Worm (Caenorhabditis elegans) whole organism, L4 larva: Measurements from ENCODE around the gene Y67D2.5.

Experiments used
- F44E2.7 ChIP-seq: fragments of 200-800 bp; sonication (Bioruptor generic); IDR thresholded peaks from 2 replicates; pipeline ENCODE4 v2.1.2; 2022; ENCODE audit warnings: missing genetic modification characterization, missing compliant biosample characterization
- F49E8.2 ChIP-seq: sonication (generic microtip); optimal IDR thresholded peaks from 2 replicates; lab custom pipeline; 2016; ENCODE audit warnings: missing compliant biosample characterization, mild to moderate bottlenecking, missing genetic modification characterization, borderline replicate concordance
- T26A8.4 ChIP-seq: fragments of 200-800 bp; sonication (Bioruptor generic); IDR thresholded peaks from 2 replicates; pipeline ENCODE4 v1.3.6; 2022; ENCODE audit warnings: missing genetic modification characterization, missing compliant biosample characterization
- Y48G9A.11 ChIP-seq: fragments of 200-800 bp; sonication (Bioruptor generic); IDR thresholded peaks from 2 replicates; pipeline ENCODE4 v1.3.6; 2022; ENCODE audit warnings: missing genetic modification reagents, missing genetic modification characterization, missing compliant biosample characterization
- aly-2 ChIP-seq: sonication (generic microtip); optimal IDR thresholded peaks from 2 replicates; lab custom pipeline; 2018; ENCODE audit warnings: missing biosample characterization, missing genetic modification characterization
- ama-1 ChIP-seq: fragments of 150-350 bp; optimal IDR thresholded peaks from 2 replicates; lab custom pipeline; 2014; ENCODE audit warnings: inconsistent platforms, mixed read lengths
- ceh-28 ChIP-seq: fragments of 150-350 bp; optimal IDR thresholded peaks from 2 replicates; lab custom pipeline; 2014; ENCODE audit warnings: missing biosample characterization, missing genetic modification reagents, missing genetic modification characterization
- ceh-32 ChIP-seq: sonication (generic microtip); optimal IDR thresholded peaks from 2 replicates; lab custom pipeline; 2016; ENCODE audit warnings: mild to moderate bottlenecking, missing genetic modification characterization, missing compliant biosample characterization; ENCODE audit not compliant: poor library complexity
- ceh-62 ChIP-seq: sonication (generic microtip); optimal IDR thresholded peaks from 2 replicates; lab custom pipeline; 2017; ENCODE audit warnings: missing biosample characterization, missing genetic modification characterization
- ceh-82 ChIP-seq: sonication (generic microtip); optimal IDR thresholded peaks from 2 replicates; lab custom pipeline; 2017; ENCODE audit warnings: missing biosample characterization, missing genetic modification characterization
- ces-1 ChIP-seq: fragments of 150-350 bp; sonication (generic microtip); optimal IDR thresholded peaks from 4 replicates; lab custom pipeline; 2014; ENCODE audit warnings: missing biosample characterization, missing genetic modification reagents, missing genetic modification characterization
- cey-2 ChIP-seq: sonication (generic microtip); optimal IDR thresholded peaks from 3 replicates; lab custom pipeline; 2017; ENCODE audit warnings: missing genetic modification characterization, mild to moderate bottlenecking, missing compliant biosample characterization, antibody characterized with exemption, borderline replicate concordance; ENCODE audit not compliant: insufficient read depth
- daf-16 ChIP-seq, 3 experiments: sonication (generic microtip); optimal IDR thresholded peaks; 2 replicates each; lab custom pipeline; 2016 to 2017; ENCODE audit warnings: missing genetic modification characterization in 3 of 3, missing genetic modification reagents in 3 of 3, mild to moderate bottlenecking in 2 of 3, missing compliant biosample characterization in 2 of 3, missing biosample characterization in 1 of 3, moderate library complexity in 1 of 3
- daf-8 ChIP-seq: fragments of 200-800 bp; sonication (Bioruptor generic); IDR thresholded peaks from 2 replicates; pipeline ENCODE4 v1.3.6; 2022; ENCODE audit warnings: missing genetic modification characterization, missing compliant biosample characterization
- dmd-6 ChIP-seq: fragments of 200-800 bp; sonication (Bioruptor generic); IDR thresholded peaks from 2 replicates; pipeline ENCODE4 v1.3.6; 2022; ENCODE audit warnings: missing genetic modification reagents, missing genetic modification characterization, missing compliant biosample characterization
- dmd-8 ChIP-seq: fragments of 200-800 bp; sonication (Bioruptor generic); IDR thresholded peaks from 2 replicates; pipeline ENCODE4 v1.3.6; 2022; ENCODE audit warnings: missing genetic modification characterization, missing compliant biosample characterization
- dmd-9 ChIP-seq: fragments of 200-800 bp; sonication (Bioruptor generic); IDR thresholded peaks from 2 replicates; pipeline ENCODE4 v1.3.6; 2022; ENCODE audit warnings: missing genetic modification reagents, missing genetic modification characterization, missing compliant biosample characterization
- dpl-1 ChIP-seq: fragments of 150-350 bp; optimal IDR thresholded peaks from 2 replicates; lab custom pipeline; 2014; ENCODE audit warnings: missing biosample characterization, missing genetic modification reagents, missing genetic modification characterization
- hif-1 ChIP-seq, 2 experiments: sonication (generic microtip); optimal IDR thresholded peaks; 2 replicates each; lab custom pipeline; 2016 to 2017; ENCODE audit warnings: missing compliant biosample characterization in 2 of 2, missing genetic modification characterization in 2 of 2, missing genetic modification reagents in 2 of 2, missing genotype in 2 of 2, mild to moderate bottlenecking in 1 of 2
- lim-7 ChIP-seq: fragments of 200-800 bp; sonication (Bioruptor generic); IDR thresholded peaks from 2 replicates; pipeline ENCODE4 v1.3.6; 2022; ENCODE audit warnings: missing genetic modification characterization, missing compliant biosample characterization
- lin-15B ChIP-seq: fragments of 150-350 bp; sonication (generic microtip); optimal IDR thresholded peaks from 3 replicates; lab custom pipeline; 2014; ENCODE audit warnings: missing biosample characterization, missing genetic modification characterization
- lin-38 ChIP-seq: fragments of 200-800 bp; sonication (Bioruptor generic); IDR thresholded peaks from 2 replicates; pipeline ENCODE4 v1.3.6; 2022; ENCODE audit warnings: missing genetic modification reagents, missing genetic modification characterization, missing compliant biosample characterization
- lsy-2 ChIP-seq, 2 experiments: fragments of 150-350 bp in 1 of 2; sonication (generic microtip) in 1 of 2; optimal IDR thresholded peaks; 2 replicates each; lab custom pipeline; 2014 to 2017; ENCODE audit warnings: missing biosample characterization in 2 of 2, missing genetic modification characterization in 2 of 2
- madf-5 ChIP-seq, 2 experiments: fragments of 200-800 bp; sonication (Bioruptor generic); IDR thresholded peaks; 2 replicates each; pipeline ENCODE4 v1.3.6; 2022; ENCODE audit warnings: missing compliant biosample characterization in 2 of 2, missing genetic modification characterization in 2 of 2
- madf-9 ChIP-seq: fragments of 200-800 bp; sonication (Bioruptor generic); conservative IDR thresholded peaks from 2 replicates; pipeline ENCODE4 v1.3.6; 2022; ENCODE audit warnings: missing genetic modification reagents, missing genetic modification characterization, missing compliant biosample characterization
- mdl-1 ChIP-seq, 2 experiments: fragments of 150-350 bp in 1 of 2; sonication (generic microtip) in 1 of 2; optimal IDR thresholded peaks; 2 replicates each; lab custom pipeline; 2014 to 2017; ENCODE audit warnings: missing biosample characterization in 2 of 2, missing genetic modification characterization in 2 of 2
- mes-2 ChIP-seq: sonication (generic microtip); optimal IDR thresholded peaks from 2 replicates; lab custom pipeline; 2016; ENCODE audit warnings: missing genotype, mild to moderate bottlenecking, missing genetic modification characterization, missing compliant biosample characterization; ENCODE audit not compliant: poor library complexity, severe bottlenecking
- mxl-2 ChIP-seq: fragments of 200-800 bp; sonication (Bioruptor generic); conservative IDR thresholded peaks from 2 replicates; pipeline ENCODE4 v1.3.6; 2022; ENCODE audit warnings: missing genetic modification reagents, missing genetic modification characterization, missing compliant biosample characterization
- nhr-102 ChIP-seq: sonication (generic microtip); optimal IDR thresholded peaks from 2 replicates; lab custom pipeline; 2016; ENCODE audit warnings: mild to moderate bottlenecking, missing genetic modification characterization, moderate library complexity, missing compliant biosample characterization
- nhr-111 ChIP-seq: fragments of 200-800 bp; sonication (Bioruptor generic); optimal IDR thresholded peaks from 2 replicates; lab custom pipeline; 2018; ENCODE audit warnings: mild to moderate bottlenecking, missing genetic modification characterization, missing compliant biosample characterization
- nhr-25 ChIP-seq: sonication (generic microtip); optimal IDR thresholded peaks from 2 replicates; lab custom pipeline; 2017; ENCODE audit warnings: missing genetic modification characterization, mild to moderate bottlenecking, missing compliant biosample characterization, antibody characterized with exemption, moderate library complexity, borderline replicate concordance; ENCODE audit not compliant: insufficient read depth
- nhr-48 ChIP-seq: sonication (generic microtip); optimal IDR thresholded peaks from 2 replicates; lab custom pipeline; 2016; ENCODE audit warnings: mild to moderate bottlenecking, missing genetic modification characterization, missing compliant biosample characterization
- nhr-77 ChIP-seq: fragments of 150-350 bp; optimal IDR thresholded peaks from 2 replicates; lab custom pipeline; 2014; ENCODE audit warnings: missing biosample characterization, missing genetic modification characterization
- pha-4 ChIP-seq, 2 experiments: fragments of 150-350 bp in 1 of 2; fragments of 200-800 bp in 1 of 2; sonication (Bioruptor generic) in 1 of 2; IDR thresholded peaks in 1 of 2; optimal IDR thresholded peaks in 1 of 2; 2 replicates each; pipeline versions ENCODE4 v1.3.6 to Lab custom; 2014 to 2022; ENCODE audit warnings: missing genetic modification characterization in 2 of 2, missing genetic modification reagents in 2 of 2, missing biosample characterization in 1 of 2, missing compliant biosample characterization in 1 of 2
- pqm-1 ChIP-seq: sonication (generic microtip); optimal IDR thresholded peaks from 2 replicates; lab custom pipeline; 2017; ENCODE audit warnings: missing biosample characterization, missing genetic modification characterization
- rbr-2 ChIP-seq: sonication (generic microtip); optimal IDR thresholded peaks from 2 replicates; lab custom pipeline; 2016; ENCODE audit warnings: missing genotype, missing genetic modification characterization, missing compliant biosample characterization
- sdz-12 ChIP-seq: fragments of 200-800 bp; sonication (Bioruptor generic); optimal IDR thresholded peaks from 2 replicates; lab custom pipeline; 2018; ENCODE audit warnings: mild to moderate bottlenecking, missing genetic modification characterization, missing compliant biosample characterization
- skn-1 ChIP-seq: fragments of 150-350 bp; optimal IDR thresholded peaks from 2 replicates; lab custom pipeline; 2014; ENCODE audit warnings: missing biosample characterization, missing genetic modification characterization
- snpc-1.2 ChIP-seq: fragments of 200-800 bp; sonication (Bioruptor generic); IDR thresholded peaks from 2 replicates; pipeline ENCODE4 v1.3.6; 2022; ENCODE audit warnings: missing genetic modification reagents, missing genetic modification characterization, missing compliant biosample characterization
- spr-3 ChIP-seq: fragments of 200-800 bp; sonication (Bioruptor generic); optimal IDR thresholded peaks from 2 replicates; lab custom pipeline; 2018; ENCODE audit warnings: mild to moderate bottlenecking, missing genetic modification characterization, missing compliant biosample characterization
- tag-97 ChIP-seq: fragments of 200-800 bp; sonication (Bioruptor generic); IDR thresholded peaks from 2 replicates; pipeline ENCODE4 v1.3.6; 2022; ENCODE audit warnings: missing genetic modification characterization, missing compliant biosample characterization
- tra-1 ChIP-seq: fragments of 200-800 bp; sonication (Bioruptor generic); IDR thresholded peaks from 2 replicates; pipeline ENCODE4 v1.3.6; 2022; ENCODE audit warnings: missing genetic modification reagents, missing genetic modification characterization, missing compliant biosample characterization
- unc-39 ChIP-seq: sonication (generic microtip); optimal IDR thresholded peaks from 2 replicates; lab custom pipeline; 2017; ENCODE audit warnings: missing biosample characterization, missing genetic modification characterization
- unc-62 ChIP-seq, 3 experiments: fragments of 150-350 bp in 1 of 3; sonication (generic microtip); optimal IDR thresholded peaks in 2 of 3; peaks in 1 of 3; 1 replicate in 1 of 3; 2 replicates in 2 of 3; lab custom pipeline; 2014 to 2017; ENCODE audit warnings: missing biosample characterization in 3 of 3, missing genetic modification characterization in 3 of 3, missing genetic modification reagents in 3 of 3, missing genotype in 1 of 3
- zfp-2 ChIP-seq: sonication (generic microtip); optimal IDR thresholded peaks from 2 replicates; lab custom pipeline; 2016; ENCODE audit warnings: mild to moderate bottlenecking, missing genetic modification characterization, missing compliant biosample characterization
- zip-11 ChIP-seq: fragments of 200-800 bp; sonication (Bioruptor generic); IDR thresholded peaks from 2 replicates; pipeline ENCODE4 v1.3.6; 2022; ENCODE audit warnings: missing genetic modification characterization, missing compliant biosample characterization
- zip-2 ChIP-seq: fragments of 150-350 bp; optimal IDR thresholded peaks from 2 replicates; lab custom pipeline; 2014; ENCODE audit warnings: missing biosample characterization, missing genetic modification characterization
- ztf-7 ChIP-seq: fragments of 150-350 bp; optimal IDR thresholded peaks from 2 replicates; lab custom pipeline; 2014; ENCODE audit warnings: missing biosample characterization, missing genetic modification characterization

The Y67D2.5 gene

DNA sequence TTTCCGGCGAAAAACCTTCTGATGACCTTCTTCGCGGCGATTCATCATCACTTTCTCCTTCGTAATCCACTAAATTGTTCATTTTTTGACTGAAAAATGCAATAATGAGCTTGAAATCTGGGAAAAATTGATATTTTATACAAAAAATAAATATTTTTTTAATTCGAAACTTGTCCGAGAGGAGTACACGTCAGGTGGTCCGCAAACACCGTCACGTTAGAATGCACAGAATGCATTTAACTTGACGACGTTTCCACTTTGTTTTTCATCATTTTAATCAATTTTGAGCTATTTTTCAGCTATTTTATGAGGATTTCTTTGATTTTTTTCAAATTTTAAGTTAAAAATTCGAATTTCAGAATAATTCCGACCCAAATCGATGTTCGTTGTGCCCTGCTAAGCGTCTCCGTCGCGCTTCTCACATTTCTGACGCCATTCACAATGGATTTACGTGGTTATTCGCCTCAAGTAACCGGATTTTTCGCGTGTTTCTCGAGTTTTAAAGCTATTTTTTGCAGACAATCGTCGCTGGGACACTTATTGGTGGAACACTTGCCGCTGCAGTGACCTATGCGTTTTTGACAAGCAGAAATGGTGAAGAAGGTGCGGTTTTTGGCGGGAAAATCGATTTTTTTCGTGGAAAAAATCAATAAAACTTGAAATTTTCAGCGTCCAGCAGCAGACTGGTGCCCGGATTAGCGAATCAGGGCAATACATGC is 18.6 kb upstream of the Y67D2.5 start, which contains the start of the genes eelo-1 and Y67D2.2:
Gene eelo-1, minus strand, starts transcription at position 89 of the 719 bp plus-strand sequence.
Gene Y67D2.2, plus strand, starts transcription at position 360 of the 719 bp plus-strand sequence.
- TF ChIP-seq dpl-1 (peak; percentile 77), nhr-102 (tag; lab: Kevin White, UChicago) (peak; percentile 7), nhr-77 (tag; lab: Kevin White, UChicago) (no peak), daf-8 (GFP tag; lab: Robert Waterston, UW) (no peak), ces-1 (no peak), mdl-1 (tag; optimal IDR thresholded peaks at IDR 0.05; lab: Kevin White, UChicago) (no peak), spr-3 (GFP tag; lab: Kevin White, UChicago) (no peak), ama-1 (lab: Kevin White, UChicago) (no peak), nhr-111 (GFP tag; lab: Kevin White, UChicago) (no peak), lin-15B (tag; lab: Kevin White, UChicago) (no peak), pqm-1 (tag; lab: Kevin White, UChicago) (no peak), lim-7 (no peak), zip-2 (no peak), pha-4 (GFP tag; IDR thresholded peaks at IDR 0.05; lab: Robert Waterston, UW) (no peak), pha-4 (tag; optimal IDR thresholded peaks at IDR 0.05; lab: Kevin White, UChicago) (no peak), tag-97 (GFP tag; lab: Robert Waterston, UW) (no peak), lin-38 (GFP tag; lab: Robert Waterston, UW) (peak; percentile 79), skn-1 (tag; lab: Kevin White, UChicago) (no peak), mxl-2 (GFP tag; lab: Robert Waterston, UW) (no peak), dmd-6 (GFP tag; lab: Robert Waterston, UW) (no peak), hif-1 (tag; optimal IDR thresholded peaks at IDR 0.05; lab: Kevin White, UChicago) (no peak), F49E8.2 (no peak), F44E2.7 (GFP tag; lab: Robert Waterston, UW) (no peak), nhr-25 (tag; lab: Kevin White, UChicago) (no peak), ceh-32 (tag; lab: Kevin White, UChicago) (no peak), nhr-48 (no peak), sdz-12 (GFP tag; lab: Kevin White, UChicago) (no peak), rbr-2 (tag; lab: Kevin White, UChicago) (no peak), aly-2 (tag; lab: Kevin White, UChicago) (no peak), snpc-1.2 (GFP tag; lab: Robert Waterston, UW) (no peak), madf-5 (GFP tag; IDR thresholded peaks at IDR 0.05; lab: Robert Waterston, UW) (no peak), madf-9 (GFP tag; lab: Robert Waterston, UW) (no peak), unc-39 (tag; lab: Kevin White, UChicago) (no peak), daf-16 (GFP tag; optimal IDR thresholded peaks at IDR 0.05; lab: Kevin White, UChicago) (no peak), daf-16 (tag; optimal IDR thresholded peaks at IDR 0.05; lab: Kevin White, UChicago) (peak; percentile 18), tra-1 (GFP tag; lab: Robert Waterston, UW) (no peak), cey-2 (tag; lab: Kevin White, UChicago) (no peak), mes-2 (tag; lab: Kevin White, UChicago) (peak; percentile 83), dmd-8 (GFP tag; lab: Robert Waterston, UW) (no peak), T26A8.4 (GFP tag; lab: Robert Waterston, UW) (no peak), unc-62 (GFP tag; optimal IDR thresholded peaks at IDR 0.05 in 1 of 2; lab: Kevin White, UChicago) (peak in 1 of 2 experiments; percentile 93), unc-62 (tag; optimal IDR thresholded peaks at IDR 0.05; lab: Kevin White, UChicago) (no peak), Y48G9A.11 (GFP tag; lab: Robert Waterston, UW) (no peak), ceh-28 (tag; lab: Kevin White, UChicago) (no peak), dmd-9 (GFP tag; lab: Robert Waterston, UW) (no peak), ztf-7 (tag; lab: Kevin White, UChicago) (peak; percentile 36), zip-11 (GFP tag; lab: Robert Waterston, UW) (no peak), ceh-62 (tag; lab: Kevin White, UChicago) (no peak), ceh-82 (no peak), lsy-2 (tag; optimal IDR thresholded peaks at IDR 0.05; lab: Kevin White, UChicago) (peak in 1 of 2 experiments; percentile 85), zfp-2 (tag; lab: Kevin White, UChicago) (no peak)
